Worm (Caenorhabditis elegans) whole organism, L4 larva: Measurements from ENCODE around the gene ugt-64.

Experiments used
- F26F4.8 ChIP-seq: fragments of 200-800 bp; sonication (Bioruptor generic); conservative IDR thresholded peaks from 2 replicates; pipeline ENCODE4 v1.3.6; 2022; ENCODE audit warnings: missing genetic modification characterization, missing compliant biosample characterization
- F49E8.2 ChIP-seq: sonication (generic microtip); optimal IDR thresholded peaks from 2 replicates; lab custom pipeline; 2016; ENCODE audit warnings: missing compliant biosample characterization, mild to moderate bottlenecking, missing genetic modification characterization, borderline replicate concordance
- R02D3.7 ChIP-seq: fragments of 150-350 bp; sonication (generic microtip); optimal IDR thresholded peaks from 3 replicates; lab custom pipeline; 2014; ENCODE audit warnings: missing biosample characterization, missing genetic modification characterization
- T20F7.1 ChIP-seq: fragments of 200-800 bp; sonication (Bioruptor generic); optimal IDR thresholded peaks from 2 replicates; lab custom pipeline; 2018; ENCODE audit warnings: mild to moderate bottlenecking, missing genetic modification characterization, missing compliant biosample characterization
- Y105C5A.15 ChIP-seq: fragments of 200-800 bp; sonication (Bioruptor generic); IDR thresholded peaks from 2 replicates; pipeline ENCODE4 v1.3.6; 2022; ENCODE audit warnings: missing genetic modification characterization, missing compliant biosample characterization
- Y48G9A.11 ChIP-seq: fragments of 200-800 bp; sonication (Bioruptor generic); IDR thresholded peaks from 2 replicates; pipeline ENCODE4 v1.3.6; 2022; ENCODE audit warnings: missing genetic modification reagents, missing genetic modification characterization, missing compliant biosample characterization
- Y75B8A.6 ChIP-seq: fragments of 200-800 bp; sonication (Bioruptor generic); IDR thresholded peaks from 2 replicates; pipeline ENCODE4 v1.3.6; 2022; ENCODE audit warnings: missing genetic modification reagents, missing genetic modification characterization, missing compliant biosample characterization
- ZK546.5 ChIP-seq, 2 experiments: sonication (generic microtip); optimal IDR thresholded peaks; 2 replicates each; lab custom pipeline; 2017; ENCODE audit warnings: missing biosample characterization in 2 of 2, missing genetic modification characterization in 2 of 2
- aha-1 ChIP-seq: fragments of 150-350 bp; peaks from one replicate; lab custom pipeline; 2014; ENCODE audit warnings: missing biosample characterization, missing genetic modification characterization
- aly-2 ChIP-seq: sonication (generic microtip); optimal IDR thresholded peaks from 2 replicates; lab custom pipeline; 2018; ENCODE audit warnings: missing biosample characterization, missing genetic modification characterization
- cey-2 ChIP-seq: sonication (generic microtip); optimal IDR thresholded peaks from 3 replicates; lab custom pipeline; 2017; ENCODE audit warnings: missing genetic modification characterization, mild to moderate bottlenecking, missing compliant biosample characterization, antibody characterized with exemption, borderline replicate concordance; ENCODE audit not compliant: insufficient read depth
- ctbp-1 ChIP-seq: fragments of 200-800 bp; sonication (Bioruptor generic); IDR thresholded peaks from 2 replicates; pipeline ENCODE4 v1.3.6; 2022; ENCODE audit warnings: missing genetic modification reagents, missing genetic modification characterization, missing compliant biosample characterization
- daf-12 ChIP-seq: fragments of 150-350 bp; optimal IDR thresholded peaks from 2 replicates; lab custom pipeline; 2014; ENCODE audit warnings: missing biosample characterization, missing genetic modification reagents, missing genetic modification characterization
- daf-16 ChIP-seq, 3 experiments: sonication (generic microtip); optimal IDR thresholded peaks; 2 replicates each; lab custom pipeline; 2016 to 2017; ENCODE audit warnings: missing genetic modification characterization in 3 of 3, missing genetic modification reagents in 3 of 3, mild to moderate bottlenecking in 2 of 3, missing compliant biosample characterization in 2 of 3, missing biosample characterization in 1 of 3, moderate library complexity in 1 of 3
- dmd-8 ChIP-seq: fragments of 200-800 bp; sonication (Bioruptor generic); IDR thresholded peaks from 2 replicates; pipeline ENCODE4 v1.3.6; 2022; ENCODE audit warnings: missing genetic modification characterization, missing compliant biosample characterization
- duxl-1 ChIP-seq: sonication (generic microtip); optimal IDR thresholded peaks from 2 replicates; lab custom pipeline; 2016; ENCODE audit warnings: mild to moderate bottlenecking, missing genetic modification characterization, moderate library complexity, missing compliant biosample characterization; ENCODE audit not compliant: poor library complexity
- egl-27 ChIP-seq: sonication (generic microtip); optimal IDR thresholded peaks from 3 replicates; lab custom pipeline; 2017; ENCODE audit warnings: missing biosample characterization, missing genetic modification reagents, missing genetic modification characterization
- hlh-30 ChIP-seq: sonication (generic microtip); optimal IDR thresholded peaks from 2 replicates; lab custom pipeline; 2017; ENCODE audit warnings: antibody characterized with exemption, mild to moderate bottlenecking, missing genetic modification characterization, missing compliant biosample characterization; ENCODE audit not compliant: insufficient read depth
- jun-1 ChIP-seq: fragments of 150-350 bp; optimal IDR thresholded peaks from 2 replicates; lab custom pipeline; 2014; ENCODE audit warnings: missing biosample characterization, missing genetic modification reagents, missing genetic modification characterization
- lin-29 ChIP-seq: fragments of 200-800 bp; sonication (Bioruptor generic); IDR thresholded peaks from 2 replicates; pipeline ENCODE4 v1.3.6; 2022; ENCODE audit warnings: missing genetic modification reagents, missing genetic modification characterization, missing compliant biosample characterization
- lin-38 ChIP-seq: fragments of 200-800 bp; sonication (Bioruptor generic); IDR thresholded peaks from 2 replicates; pipeline ENCODE4 v1.3.6; 2022; ENCODE audit warnings: missing genetic modification reagents, missing genetic modification characterization, missing compliant biosample characterization
- lir-3 ChIP-seq: sonication (generic microtip); optimal IDR thresholded peaks from 2 replicates; lab custom pipeline; 2016; ENCODE audit warnings: mild to moderate bottlenecking, missing genetic modification characterization, missing compliant biosample characterization
- lsy-2 ChIP-seq, 2 experiments: fragments of 150-350 bp in 1 of 2; sonication (generic microtip) in 1 of 2; optimal IDR thresholded peaks; 2 replicates each; lab custom pipeline; 2014 to 2017; ENCODE audit warnings: missing biosample characterization in 2 of 2, missing genetic modification characterization in 2 of 2
- mdt-29 ChIP-seq: fragments of 200-800 bp; sonication (Bioruptor generic); IDR thresholded peaks from 2 replicates; pipeline ENCODE4 v1.3.6; 2022; ENCODE audit warnings: missing genetic modification reagents, missing genetic modification characterization, missing compliant biosample characterization
- mxl-3 ChIP-seq: fragments of 200-800 bp; sonication (Bioruptor generic); optimal IDR thresholded peaks from 2 replicates; lab custom pipeline; 2018; ENCODE audit warnings: mild to moderate bottlenecking, missing genetic modification characterization, missing compliant biosample characterization
- nhr-10 ChIP-seq: fragments of 150-350 bp; optimal IDR thresholded peaks from 2 replicates; lab custom pipeline; 2014; ENCODE audit warnings: missing biosample characterization, missing genetic modification characterization
- nhr-25 ChIP-seq: sonication (generic microtip); optimal IDR thresholded peaks from 2 replicates; lab custom pipeline; 2017; ENCODE audit warnings: missing genetic modification characterization, mild to moderate bottlenecking, missing compliant biosample characterization, antibody characterized with exemption, moderate library complexity, borderline replicate concordance; ENCODE audit not compliant: insufficient read depth
- nhr-48 ChIP-seq: sonication (generic microtip); optimal IDR thresholded peaks from 2 replicates; lab custom pipeline; 2016; ENCODE audit warnings: mild to moderate bottlenecking, missing genetic modification characterization, missing compliant biosample characterization
- pha-4 ChIP-seq, 2 experiments: fragments of 150-350 bp in 1 of 2; fragments of 200-800 bp in 1 of 2; sonication (Bioruptor generic) in 1 of 2; IDR thresholded peaks in 1 of 2; optimal IDR thresholded peaks in 1 of 2; 2 replicates each; pipeline versions ENCODE4 v1.3.6 to Lab custom; 2014 to 2022; ENCODE audit warnings: missing genetic modification characterization in 2 of 2, missing genetic modification reagents in 2 of 2, missing biosample characterization in 1 of 2, missing compliant biosample characterization in 1 of 2
- set-16 ChIP-seq: fragments of 200-800 bp; sonication (Bioruptor generic); IDR thresholded peaks from 2 replicates; pipeline ENCODE4 v1.3.6; 2022; ENCODE audit warnings: missing genetic modification reagents, missing genetic modification characterization, missing compliant biosample characterization
- snpc-1.2 ChIP-seq: fragments of 200-800 bp; sonication (Bioruptor generic); IDR thresholded peaks from 2 replicates; pipeline ENCODE4 v1.3.6; 2022; ENCODE audit warnings: missing genetic modification reagents, missing genetic modification characterization, missing compliant biosample characterization
- snpc-4 ChIP-seq: fragments of 150-350 bp; optimal IDR thresholded peaks from 2 replicates; lab custom pipeline; 2014; ENCODE audit warnings: missing biosample characterization, missing genetic modification characterization
- spr-1 ChIP-seq: sonication (generic microtip); optimal IDR thresholded peaks from 2 replicates; lab custom pipeline; 2016; ENCODE audit warnings: mild to moderate bottlenecking, missing genetic modification characterization, missing compliant biosample characterization
- tag-97 ChIP-seq: fragments of 200-800 bp; sonication (Bioruptor generic); IDR thresholded peaks from 2 replicates; pipeline ENCODE4 v1.3.6; 2022; ENCODE audit warnings: missing genetic modification characterization, missing compliant biosample characterization
- unc-130 ChIP-seq: sonication (generic microtip); optimal IDR thresholded peaks from 2 replicates; lab custom pipeline; 2016; ENCODE audit warnings: missing genetic modification reagents, missing genetic modification characterization, missing compliant biosample characterization
- unc-62 ChIP-seq, 3 experiments: fragments of 150-350 bp in 1 of 3; sonication (generic microtip); optimal IDR thresholded peaks in 2 of 3; peaks in 1 of 3; 1 replicate in 1 of 3; 2 replicates in 2 of 3; lab custom pipeline; 2014 to 2017; ENCODE audit warnings: missing biosample characterization in 3 of 3, missing genetic modification characterization in 3 of 3, missing genetic modification reagents in 3 of 3, missing genotype in 1 of 3
- ztf-7 ChIP-seq: fragments of 150-350 bp; optimal IDR thresholded peaks from 2 replicates; lab custom pipeline; 2014; ENCODE audit warnings: missing biosample characterization, missing genetic modification characterization

Gene ugt-64

DNA sequence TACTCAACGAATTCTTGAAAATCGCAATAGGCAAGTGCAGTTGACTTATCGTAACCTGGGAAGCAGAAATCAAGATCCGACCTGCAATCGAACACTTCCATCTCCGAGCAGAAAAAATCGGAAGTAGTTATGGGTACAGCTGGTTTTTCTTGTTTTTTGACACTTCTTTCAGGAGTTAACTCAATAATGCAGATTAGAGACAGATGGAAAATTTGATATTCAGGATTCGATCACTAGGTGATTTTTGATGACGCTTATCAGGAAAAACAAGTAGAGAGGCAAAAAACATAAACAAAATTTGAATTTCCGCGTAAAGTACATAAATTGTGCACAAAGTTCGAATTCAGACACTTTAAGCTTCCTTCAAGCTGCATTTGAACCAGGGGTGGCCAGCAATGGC lies 42.6 kb upstream of the ugt-64 start, which contains the start of gene srw-130:
TSS of gene srw-130 (minus strand) at position 101 of the 400 bp plus-strand sequence.
- TF ChIP-seq dmd-8 (no peak), lin-29 (GFP tag; lab: Robert Waterston, UW) (no peak), tag-97 (GFP tag; lab: Robert Waterston, UW) (no peak), nhr-10 (tag; lab: Kevin White, UChicago) (no peak), daf-12 (no peak), ZK546.5 (tag; optimal IDR thresholded peaks at IDR 0.05; lab: Kevin White, UChicago) (no peak), lir-3 (tag; lab: Kevin White, UChicago) (no peak), aly-2 (tag; lab: Kevin White, UChicago) (no peak), nhr-25 (no peak), F26F4.8 (no peak), aha-1 (tag; lab: Kevin White, UChicago) (no peak), R02D3.7 (tag; lab: Kevin White, UChicago) (no peak), Y75B8A.6 (GFP tag; lab: Robert Waterston, UW) (no peak), set-16 (GFP tag; lab: Robert Waterston, UW) (no peak), Y105C5A.15 (GFP tag; lab: Robert Waterston, UW) (no peak), cey-2 (tag; lab: Kevin White, UChicago) (no peak), mxl-3 (GFP tag; lab: Kevin White, UChicago) (no peak), snpc-4 (tag; lab: Kevin White, UChicago) (no peak), T20F7.1 (GFP tag; lab: Kevin White, UChicago) (no peak)

DNA sequence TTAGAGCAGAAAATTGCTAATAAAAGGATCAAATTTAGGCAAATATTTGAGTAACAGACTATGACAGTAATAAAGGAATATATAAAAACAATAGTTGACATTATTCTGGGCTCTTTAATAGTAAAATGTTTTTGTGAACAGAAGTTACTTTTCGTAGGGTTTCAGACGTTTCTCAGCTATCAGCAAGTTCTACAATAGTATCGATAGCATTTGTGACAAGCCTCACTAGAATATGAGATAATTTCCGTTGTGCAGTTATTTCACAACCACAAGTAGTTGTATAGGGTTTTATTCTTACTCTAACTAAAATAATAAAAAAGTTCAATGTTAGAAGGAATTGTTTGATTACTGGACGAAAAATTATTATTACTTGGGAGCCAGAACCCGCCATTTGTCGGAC lies 40.4 kb upstream of the ugt-64 start, which contains the start of gene srbc-68:
TSS of gene srbc-68 (minus strand) at position 101 of the 400 bp plus-strand sequence.
- no peak for TF ChIP-seq spr-1
- TF ChIP-seq dmd-8: no peak
- TF ChIP-seq Y75B8A.6 (GFP tag; lab: Robert Waterston, UW): no peak
- TF ChIP-seq ztf-7 (tag; lab: Kevin White, UChicago): no peak
- no peak for TF ChIP-seq snpc-1.2 (GFP tag; lab: Robert Waterston, UW)
- TF ChIP-seq F49E8.2: no peak

DNA sequence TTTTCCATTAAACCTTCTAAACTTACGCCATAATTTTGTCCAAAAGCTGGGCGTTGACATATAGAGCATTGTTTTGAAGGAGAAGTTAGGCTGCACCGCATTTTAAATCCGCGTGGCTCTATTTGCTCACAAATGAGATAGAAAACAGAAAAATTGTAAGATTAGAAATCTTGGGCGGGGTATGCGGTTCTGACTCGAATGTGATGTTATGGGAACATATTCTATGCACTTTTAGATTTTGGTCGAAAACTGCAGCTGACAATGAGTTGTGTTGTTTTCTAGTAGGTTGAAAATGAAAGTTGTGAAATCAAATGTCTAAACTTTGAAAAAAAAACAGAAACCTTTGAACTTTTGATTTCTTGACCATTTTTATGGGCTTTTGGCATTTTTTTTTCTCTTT lies 37.2 kb upstream of the ugt-64 start, which contains the start of gene nhr-222:
TSS of gene nhr-222 (minus strand) at position 101 of the 400 bp plus-strand sequence.
- no peak for TF ChIP-seq dmd-8
- no peak for TF ChIP-seq F26F4.8
- TF ChIP-seq lin-29 (GFP tag; lab: Robert Waterston, UW): no peak
- no peak for TF ChIP-seq duxl-1 (tag; lab: Kevin White, UChicago)
- TF ChIP-seq unc-62 (GFP tag; optimal IDR thresholded peaks at IDR 0.05 in 1 of 2; lab: Kevin White, UChicago): no peak
- no peak for TF ChIP-seq unc-62 (tag; optimal IDR thresholded peaks at IDR 0.05; lab: Kevin White, UChicago)
- no peak for TF ChIP-seq ZK546.5 (tag; optimal IDR thresholded peaks at IDR 0.05; lab: Kevin White, UChicago)
- no peak for TF ChIP-seq mdt-29 (GFP tag; lab: Robert Waterston, UW)
- no peak for TF ChIP-seq Y48G9A.11
- TF ChIP-seq egl-27 (tag; lab: Kevin White, UChicago): no peak
- no peak for TF ChIP-seq lin-38
- no peak for TF ChIP-seq nhr-48 (tag; lab: Kevin White, UChicago)
- no peak for TF ChIP-seq jun-1
- no peak for TF ChIP-seq tag-97 (GFP tag; lab: Robert Waterston, UW)
- TF ChIP-seq lsy-2 (tag; optimal IDR thresholded peaks at IDR 0.05; lab: Kevin White, UChicago): no peak
- TF ChIP-seq ctbp-1 (GFP tag; lab: Robert Waterston, UW): no peak
- no peak for TF ChIP-seq daf-16 (GFP tag; optimal IDR thresholded peaks at IDR 0.05; lab: Kevin White, UChicago)
- TF ChIP-seq daf-16 (tag; optimal IDR thresholded peaks at IDR 0.05; lab: Kevin White, UChicago): no peak
- TF ChIP-seq pha-4 (GFP tag; IDR thresholded peaks at IDR 0.05; lab: Robert Waterston, UW): no peak
- no peak for TF ChIP-seq pha-4 (tag; optimal IDR thresholded peaks at IDR 0.05; lab: Kevin White, UChicago)
- no peak for TF ChIP-seq aly-2 (tag; lab: Kevin White, UChicago)
- no peak for TF ChIP-seq unc-130 (GFP tag; lab: Kevin White, UChicago)
- no peak for TF ChIP-seq hlh-30
